Worm (Caenorhabditis elegans): Measurements from ENCODE around the gene H23N18.6.
"Not testable (repeated sequence)": the region's sequence is repeated elsewhere in the genome, so short reads cannot be mapped to it uniquely, and the experiment has no call there.

ce11 chrV:4900020-4900419, 14.9 kb downstream of the H23N18.6 start, which contains the start of gene ugt-10:
- not testable (repeated sequence) for TF ChIP-seq nhr-76 (tag; optimal IDR thresholded peaks at IDR 0.05); saeg-2 (GFP tag; IDR thresholded peaks at IDR 0.05); snpc-4 (tag; optimal IDR thresholded peaks at IDR 0.05); lin-15B (tag; optimal IDR thresholded peaks at IDR 0.05); dpl-1 (GFP tag; optimal IDR thresholded peaks at IDR 0.05); ceh-32 (tag; optimal IDR thresholded peaks at IDR 0.05; ENCODE audit: poor library complexity); duxl-1 (tag; optimal IDR thresholded peaks at IDR 0.05; ENCODE audit: poor library complexity); R02D3.7 (tag; optimal IDR thresholded peaks at IDR 0.05); zip-11 (GFP tag; IDR thresholded peaks at IDR 0.05); nhr-25 (tag; optimal IDR thresholded peaks at IDR 0.05; ENCODE audit: borderline replicate concordance, insufficient read depth)

All from whole organism, L4 larva.